Worm (Caenorhabditis elegans) whole organism, late embryonic: ENCODE results near the gene srz-75.

ENCODE experiments used
- F13H6.1 ChIP-seq: sonication (generic microtip); optimal IDR thresholded peaks from 2 replicates; lab custom pipeline; 2016; ENCODE audit warnings: missing genetic modification characterization, missing compliant biosample characterization
- K02D7.2 ChIP-seq: sonication (generic microtip); optimal IDR thresholded peaks from 2 replicates; lab custom pipeline; 2017; ENCODE audit warnings: mild to moderate bottlenecking, missing genetic modification characterization, missing compliant biosample characterization
- ceh-18 ChIP-seq: sonication (generic microtip); optimal IDR thresholded peaks from 2 replicates; lab custom pipeline; 2016; ENCODE audit warnings: missing genetic modification characterization, missing compliant biosample characterization
- ceh-2 ChIP-seq: sonication (generic microtip); optimal IDR thresholded peaks from 2 replicates; lab custom pipeline; 2016; ENCODE audit warnings: missing genotype, missing genetic modification characterization, missing compliant biosample characterization
- ceh-22 ChIP-seq: sonication (generic microtip); optimal IDR thresholded peaks from 2 replicates; lab custom pipeline; 2017; ENCODE audit warnings: missing biosample characterization, missing genetic modification characterization
- ceh-24 ChIP-seq: sonication (generic microtip); optimal IDR thresholded peaks from 2 replicates; lab custom pipeline; 2016; ENCODE audit warnings: mild to moderate bottlenecking, missing genetic modification characterization, missing compliant biosample characterization
- ceh-30 ChIP-seq: fragments of 150-350 bp; optimal IDR thresholded peaks from 2 replicates; lab custom pipeline; 2014; ENCODE audit warnings: missing biosample characterization, missing genetic modification characterization
- ceh-31 ChIP-seq: sonication (generic microtip); optimal IDR thresholded peaks from 2 replicates; lab custom pipeline; 2016; ENCODE audit warnings: missing genetic modification characterization, missing compliant biosample characterization
- ceh-45 ChIP-seq: fragments of 200-800 bp; sonication (Bioruptor generic); IDR thresholded peaks from 2 replicates; pipeline ENCODE4 v1.3.6; 2022; ENCODE audit warnings: missing genetic modification reagents, missing genetic modification characterization, missing compliant biosample characterization
- ceh-48 ChIP-seq: sonication (generic microtip); optimal IDR thresholded peaks from 2 replicates; lab custom pipeline; 2016; ENCODE audit warnings: missing genetic modification characterization, inconsistent platforms, missing compliant biosample characterization
- dve-1 ChIP-seq: sonication (generic microtip); optimal IDR thresholded peaks from 2 replicates; lab custom pipeline; 2017; ENCODE audit warnings: antibody characterized with exemption, mild to moderate bottlenecking, missing genetic modification characterization, missing compliant biosample characterization
- ets-4 ChIP-seq: sonication (generic microtip); optimal IDR thresholded peaks from 2 replicates; lab custom pipeline; 2016; ENCODE audit warnings: missing genetic modification characterization, missing compliant biosample characterization
- eyg-1 ChIP-seq: sonication (generic microtip); optimal IDR thresholded peaks from 2 replicates; lab custom pipeline; 2016; ENCODE audit warnings: missing genotype, missing genetic modification characterization, missing compliant biosample characterization
- fax-1 ChIP-seq: sonication (generic microtip); optimal IDR thresholded peaks from 2 replicates; lab custom pipeline; 2016; ENCODE audit warnings: missing genotype, missing genetic modification characterization, missing compliant biosample characterization
- hlh-13 ChIP-seq: fragments of 200-800 bp; sonication (Bioruptor generic); optimal IDR thresholded peaks from 2 replicates; lab custom pipeline; 2018; ENCODE audit warnings: mild to moderate bottlenecking, missing genetic modification characterization, missing compliant biosample characterization
- hlh-30 ChIP-seq: sonication (generic microtip); optimal IDR thresholded peaks from 2 replicates; lab custom pipeline; 2017; ENCODE audit warnings: antibody characterized with exemption, missing genetic modification characterization, missing compliant biosample characterization; ENCODE audit not compliant: insufficient read depth
- hlh-6 ChIP-seq: sonication (generic microtip); optimal IDR thresholded peaks from 2 replicates; lab custom pipeline; 2016; ENCODE audit warnings: missing genotype, missing genetic modification characterization, missing compliant biosample characterization
- hlh-8 ChIP-seq: sonication (generic microtip); optimal IDR thresholded peaks from 2 replicates; lab custom pipeline; 2016; ENCODE audit warnings: missing genotype, missing genetic modification characterization, missing compliant biosample characterization
- lim-6 ChIP-seq: sonication (generic microtip); optimal IDR thresholded peaks from 2 replicates; lab custom pipeline; 2016; ENCODE audit warnings: missing genetic modification characterization, missing compliant biosample characterization
- madf-2 ChIP-seq: sonication (generic microtip); optimal IDR thresholded peaks from 2 replicates; lab custom pipeline; 2017; ENCODE audit warnings: missing genetic modification characterization, missing compliant biosample characterization
- mec-3 ChIP-seq: sonication (generic microtip); optimal IDR thresholded peaks from 2 replicates; lab custom pipeline; 2016; ENCODE audit warnings: borderline replicate concordance, missing genetic modification characterization, missing compliant biosample characterization
- nfya-1 ChIP-seq: sonication (generic microtip); optimal IDR thresholded peaks from 2 replicates; lab custom pipeline; 2017; ENCODE audit warnings: missing genetic modification characterization, mild to moderate bottlenecking, missing compliant biosample characterization, antibody characterized with exemption, moderate library complexity
- nhr-11 ChIP-seq: fragments of 150-350 bp; optimal IDR thresholded peaks from 2 replicates; lab custom pipeline; 2014; ENCODE audit warnings: missing biosample characterization, missing genetic modification characterization
- npax-4 ChIP-seq: sonication (generic microtip); optimal IDR thresholded peaks from 2 replicates; lab custom pipeline; 2016; ENCODE audit warnings: missing genetic modification characterization, missing compliant biosample characterization
- odd-2 ChIP-seq: sonication (generic microtip); optimal IDR thresholded peaks from 2 replicates; lab custom pipeline; 2017; ENCODE audit warnings: antibody characterized with exemption, mild to moderate bottlenecking, missing genetic modification characterization, missing compliant biosample characterization
- pat-9 ChIP-seq: fragments of 200-800 bp; sonication (Bioruptor generic); optimal IDR thresholded peaks from 2 replicates; lab custom pipeline; 2018; ENCODE audit warnings: mild to moderate bottlenecking, missing genetic modification characterization, moderate library complexity, missing compliant biosample characterization
- pqm-1 ChIP-seq: sonication (generic microtip); optimal IDR thresholded peaks from 2 replicates; lab custom pipeline; 2016; ENCODE audit warnings: missing genetic modification characterization, missing compliant biosample characterization
- ref-2 ChIP-seq: sonication (generic microtip); optimal IDR thresholded peaks from 2 replicates; lab custom pipeline; 2016; ENCODE audit warnings: missing genetic modification characterization, missing compliant biosample characterization
- rnt-1 ChIP-seq: sonication (generic microtip); optimal IDR thresholded peaks from 2 replicates; lab custom pipeline; 2016; ENCODE audit warnings: missing genetic modification characterization, missing compliant biosample characterization
- sdc-2 ChIP-seq: sonication (generic microtip); optimal IDR thresholded peaks from 2 replicates; lab custom pipeline; 2016; ENCODE audit warnings: missing genotype, missing genetic modification characterization, missing compliant biosample characterization
- sox-2 ChIP-seq: fragments of 200-800 bp; sonication (Bioruptor generic); IDR thresholded peaks from 2 replicates; pipeline ENCODE4 v1.3.6; 2022; ENCODE audit warnings: missing genetic modification reagents, missing genetic modification characterization, missing compliant biosample characterization
- sox-4 ChIP-seq: sonication (generic microtip); optimal IDR thresholded peaks from 2 replicates; lab custom pipeline; 2017; ENCODE audit warnings: mild to moderate bottlenecking, missing genetic modification characterization, inconsistent platforms, missing compliant biosample characterization
- tbx-2 ChIP-seq: sonication (generic microtip); optimal IDR thresholded peaks from 2 replicates; lab custom pipeline; 2016; ENCODE audit warnings: missing genetic modification characterization, missing compliant biosample characterization
- tbx-7 ChIP-seq: sonication (generic microtip); optimal IDR thresholded peaks from 2 replicates; lab custom pipeline; 2016; ENCODE audit warnings: missing genotype, missing genetic modification characterization, missing compliant biosample characterization
- ttx-3 ChIP-seq: sonication (generic microtip); optimal IDR thresholded peaks from 2 replicates; lab custom pipeline; 2016; ENCODE audit warnings: missing genetic modification reagents, missing genetic modification characterization, missing compliant biosample characterization
- unc-86 ChIP-seq: sonication (generic microtip); optimal IDR thresholded peaks from 2 replicates; lab custom pipeline; 2016; ENCODE audit warnings: missing genetic modification characterization, missing compliant biosample characterization
- zip-5 ChIP-seq: sonication (generic microtip); optimal IDR thresholded peaks from 2 replicates; lab custom pipeline; 2016; ENCODE audit warnings: missing genetic modification characterization, missing compliant biosample characterization
- ztf-16 ChIP-seq: sonication (generic microtip); optimal IDR thresholded peaks from 2 replicates; lab custom pipeline; 2017; ENCODE audit warnings: missing genetic modification characterization, missing compliant biosample characterization

The srz-75 gene

DNA sequence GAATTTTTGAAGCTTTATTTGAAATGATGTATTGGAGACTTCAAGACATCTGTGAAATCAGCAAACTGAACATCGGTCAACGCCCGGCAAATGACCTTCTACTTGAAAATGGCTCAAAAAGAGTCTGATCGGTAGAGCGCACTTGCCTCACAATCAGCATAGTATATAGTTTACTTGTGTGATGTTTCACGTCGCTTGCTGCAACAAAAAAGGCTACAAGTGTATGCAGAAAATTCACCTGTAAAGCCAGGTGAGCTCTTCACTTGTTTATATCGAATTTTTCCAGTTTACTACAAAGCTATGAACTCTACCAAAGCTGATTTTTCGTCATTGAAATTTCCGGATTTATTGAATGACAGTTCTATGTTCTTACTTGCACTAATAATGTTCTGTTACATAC lies 41.9 kb upstream of the srz-75 start, which contains the start of gene srz-71:
Gene srz-71, plus strand, starts transcription at position 301 of the 400 bp plus-strand sequence.
- TF ChIP-seq tbx-2 (tag; lab: Kevin White, UChicago) (no peak), ceh-31 (tag; lab: Kevin White, UChicago) (no peak)

DNA sequence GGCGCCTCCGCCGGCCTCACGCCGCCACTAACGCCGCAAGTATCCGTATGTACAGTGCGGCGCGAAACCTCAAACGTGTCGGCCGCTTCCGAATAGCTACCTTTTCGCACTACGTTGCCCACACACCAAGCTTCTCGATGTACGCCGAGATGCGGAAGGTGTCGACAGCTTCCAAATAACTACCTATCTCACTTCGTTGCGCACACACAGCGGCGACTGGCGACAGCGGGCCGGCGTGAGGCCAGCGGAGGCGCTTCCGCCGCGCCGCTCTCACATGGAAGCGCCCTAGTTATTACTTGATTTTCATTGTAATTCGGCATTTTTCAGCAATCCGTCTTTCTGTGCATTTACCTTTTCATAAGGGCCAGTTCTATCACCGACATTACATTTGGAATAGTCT lies 39.9 kb upstream of the srz-75 start:
- TF ChIP-seq ceh-22 (tag; lab: Kevin White, UChicago), result no peak
- TF ChIP-seq sdc-2 (tag; lab: Kevin White, UChicago), result peak; percentile 4
- TF ChIP-seq ref-2 (tag; lab: Kevin White, UChicago), result peak; percentile 9

DNA sequence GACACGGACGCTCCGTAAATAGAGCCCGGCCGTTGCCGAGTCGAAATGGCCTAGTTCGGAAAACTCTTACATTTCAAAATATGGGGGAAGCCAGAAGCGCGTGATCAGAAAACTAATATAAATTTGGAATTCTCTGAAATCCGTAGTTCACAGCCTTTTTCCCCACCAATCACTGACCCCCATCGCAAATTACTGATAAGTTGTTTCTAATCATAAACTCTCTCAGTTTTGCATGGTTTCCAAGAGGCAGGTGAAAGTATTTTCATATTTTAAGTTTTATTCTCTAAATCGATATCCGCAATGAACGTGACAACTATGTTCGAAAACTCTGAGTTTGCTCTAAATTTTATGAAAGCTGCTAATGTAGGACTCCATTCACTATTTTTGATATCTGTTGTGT lies 38.5 kb upstream of the srz-75 start, which contains the start of gene srz-74:
Gene srz-74, plus strand, starts transcription at position 301 of the 400 bp plus-strand sequence.
- no peak for TF ChIP-seq eyg-1 (tag; lab: Kevin White, UChicago)
- no peak for TF ChIP-seq zip-5 (tag; lab: Kevin White, UChicago)
- TF ChIP-seq ztf-16, result no peak
- no peak for TF ChIP-seq K02D7.2 (tag; lab: Kevin White, UChicago)
- TF ChIP-seq ceh-45, result no peak
- TF ChIP-seq madf-2 (tag; lab: Kevin White, UChicago), result no peak
- no peak for TF ChIP-seq ceh-2
- TF ChIP-seq nhr-11 (tag; lab: Kevin White, UChicago), result no peak
- no peak for TF ChIP-seq ceh-24 (tag; lab: Kevin White, UChicago)
- no peak for TF ChIP-seq pqm-1 (tag; lab: Kevin White, UChicago)
- TF ChIP-seq ceh-22 (tag; lab: Kevin White, UChicago), result no peak
- no peak for TF ChIP-seq nfya-1
- TF ChIP-seq, all 69 proteins: peak for 0

- TF ChIP-seq unc-86 (no peak), K02D7.2 (tag; lab: Kevin White, UChicago) (no peak), ttx-3 (tag; lab: Kevin White, UChicago) (no peak), fax-1 (tag; lab: Kevin White, UChicago) (no peak), pat-9 (tag; lab: Kevin White, UChicago) (no peak), ets-4 (tag; lab: Kevin White, UChicago) (no peak), ceh-2 (no peak), tbx-2 (tag; lab: Kevin White, UChicago) (no peak), mec-3 (tag; lab: Kevin White, UChicago) (no peak), dve-1 (tag; lab: Kevin White, UChicago) (no peak), ceh-48 (tag; lab: Kevin White, UChicago) (no peak), ceh-18 (tag; lab: Kevin White, UChicago) (no peak), ceh-31 (tag; lab: Kevin White, UChicago) (no peak)
Measured at ce11 chrIV:16328519-16328918, 37.9 kb upstream of the srz-75 start, which contains the start of gene K03D3.2. K03D3.2 (minus strand) TSS chrIV:16328619.

- TF ChIP-seq F13H6.1 (tag; lab: Kevin White, UChicago) (no peak), ceh-30 (tag; lab: Kevin White, UChicago) (no peak), hlh-8 (tag; lab: Kevin White, UChicago) (no peak), npax-4 (tag; lab: Kevin White, UChicago) (no peak), hlh-13 (GFP tag; lab: Kevin White, UChicago) (no peak), ref-2 (tag; lab: Kevin White, UChicago) (no peak), odd-2 (tag; lab: Kevin White, UChicago) (no peak), lim-6 (tag; lab: Kevin White, UChicago) (no peak)
Measured at ce11 chrIV:16324589-16324988, 33.9 kb upstream of the srz-75 start, which contains the start of gene srz-105. srz-105 (plus strand) TSS chrIV:16324889.

DNA sequence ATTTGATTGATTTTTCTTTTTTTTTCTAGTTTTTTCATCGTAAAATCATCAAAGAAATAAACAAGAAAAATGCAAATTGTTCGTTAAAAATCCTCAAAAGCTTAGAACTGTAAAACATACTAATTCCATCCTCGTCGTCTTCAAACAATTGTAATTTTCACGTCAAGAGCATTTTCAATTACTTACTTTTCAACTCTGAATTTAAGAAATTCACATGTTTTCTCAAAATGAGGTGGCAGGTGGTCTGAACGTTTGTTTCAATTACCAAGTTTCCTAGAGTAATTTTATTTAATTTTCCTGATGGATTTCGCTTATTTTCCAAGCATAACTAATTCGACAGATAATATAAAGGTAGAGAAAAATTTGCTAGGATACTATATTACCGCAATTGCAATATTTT lies 32.7 kb upstream of the srz-75 start, which contains the start of gene srz-104:
Gene srz-104, plus strand, starts transcription at position 301 of the 400 bp plus-strand sequence.
- TF ChIP-seq ets-4 (tag; lab: Kevin White, UChicago) (no peak), nhr-11 (tag; lab: Kevin White, UChicago) (no peak), hlh-30 (tag; lab: Kevin White, UChicago) (no peak), zip-5 (tag; lab: Kevin White, UChicago) (no peak), rnt-1 (tag; lab: Kevin White, UChicago) (no peak), sdc-2 (tag; lab: Kevin White, UChicago) (no peak), ref-2 (tag; lab: Kevin White, UChicago) (no peak), tbx-7 (tag; lab: Kevin White, UChicago) (no peak), hlh-6 (no peak), odd-2 (tag; lab: Kevin White, UChicago) (no peak), ceh-30 (tag; lab: Kevin White, UChicago) (no peak), sox-2 (GFP tag; lab: Robert Waterston, UW) (no peak), sox-4 (no peak)
- TF ChIP-seq, all 69 proteins: peak for 0
